Fruit fly (Drosophila melanogaster) whole organism, embryonic: ENCODE measurements around the gene CG31445.

ENCODE experiments used
- Ada2b ChIP-seq: fragments of 200-800 bp; sonication (Bioruptor generic); IDR thresholded peaks from 2 replicates; pipeline ENCODE4 v1.3.6; 2022; ENCODE audit warnings: missing biosample characterization, missing genetic modification characterization
- BtbVII ChIP-seq: fragments of 200-800 bp; sonication (Bioruptor generic); optimal IDR thresholded peaks from 3 replicates; lab custom pipeline; 2017; ENCODE audit warnings: missing biosample characterization, mild to moderate bottlenecking, missing genetic modification characterization
- CG10147 ChIP-seq: fragments of 200-800 bp; sonication (Bioruptor generic); optimal IDR thresholded peaks from 2 replicates; lab custom pipeline; 2019; ENCODE audit warnings: missing biosample characterization, mild to moderate bottlenecking, missing genetic modification characterization, moderate library complexity
- CG10654 ChIP-seq: fragments of 200-800 bp; sonication (Bioruptor generic); optimal IDR thresholded peaks from 2 replicates; lab custom pipeline; 2016; ENCODE audit warnings: missing biosample characterization, missing genetic modification characterization
- CG12659 ChIP-seq: fragments of 200-800 bp; sonication (Bioruptor generic); optimal IDR thresholded peaks from 3 replicates; lab custom pipeline; 2017; ENCODE audit warnings: mild to moderate bottlenecking, missing biosample characterization, missing genetic modification reagents, missing genetic modification characterization
- CG12744 ChIP-seq: fragments of 200-800 bp; sonication (Bioruptor generic); optimal IDR thresholded peaks from 2 replicates; lab custom pipeline; 2016; ENCODE audit warnings: missing biosample characterization, missing genetic modification characterization
- CG12769 ChIP-seq: fragments of 200-800 bp; sonication (Bioruptor generic); optimal IDR thresholded peaks from 2 replicates; lab custom pipeline; 2019; ENCODE audit warnings: missing biosample characterization, mild to moderate bottlenecking, missing genetic modification characterization, moderate library complexity
- CG13287 ChIP-seq: fragments of 200-800 bp; sonication (Bioruptor generic); IDR thresholded peaks from 2 replicates; pipeline ENCODE4 v1.3.6; 2022; ENCODE audit warnings: missing biosample characterization, missing genetic modification characterization; ENCODE audit not compliant: partially characterized antibody
- CG1603 ChIP-seq: fragments of 200-800 bp; sonication (Bioruptor generic); optimal IDR thresholded peaks from 2 replicates; lab custom pipeline; 2019; ENCODE audit warnings: missing biosample characterization, mild to moderate bottlenecking, missing genetic modification characterization, moderate library complexity
- CG30431 ChIP-seq: fragments of 200-800 bp; sonication (Bioruptor generic); optimal IDR thresholded peaks from 2 replicates; lab custom pipeline; 2017; ENCODE audit warnings: missing biosample characterization, missing genetic modification characterization
- CG31365 ChIP-seq: fragments of 200-800 bp; sonication (Bioruptor generic); optimal IDR thresholded peaks from 2 replicates; lab custom pipeline; 2018; ENCODE audit warnings: missing biosample characterization, mild to moderate bottlenecking, missing genetic modification characterization
- CG34224 ChIP-seq: fragments of 200-800 bp; sonication (Bioruptor generic); IDR thresholded peaks from 3 replicates; pipeline ENCODE4 v1.3.6; 2022; ENCODE audit warnings: missing biosample characterization, missing genetic modification characterization; ENCODE audit not compliant: partially characterized antibody
- CG8089 ChIP-seq: fragments of 200-800 bp; sonication (Bioruptor generic); optimal IDR thresholded peaks from 3 replicates; lab custom pipeline; 2016; ENCODE audit warnings: missing biosample characterization, missing genetic modification characterization
- CG8388 ChIP-seq: fragments of 200-800 bp; sonication (Bioruptor generic); optimal IDR thresholded peaks from 2 replicates; lab custom pipeline; 2019; ENCODE audit warnings: missing biosample characterization, mild to moderate bottlenecking, missing genetic modification characterization, moderate library complexity
- CG9727 ChIP-seq: fragments of 200-800 bp; sonication (Bioruptor generic); optimal IDR thresholded peaks from 3 replicates; lab custom pipeline; 2017; ENCODE audit warnings: missing biosample characterization, mild to moderate bottlenecking, missing genetic modification characterization
- CG9876 ChIP-seq: fragments of 200-800 bp; sonication (Bioruptor generic); optimal IDR thresholded peaks from 2 replicates; lab custom pipeline; 2016; ENCODE audit warnings: missing biosample characterization, missing genetic modification characterization
- CHES-1-like ChIP-seq: fragments of 200-800 bp; sonication (Bioruptor generic); optimal IDR thresholded peaks from 2 replicates; lab custom pipeline; 2016; ENCODE audit warnings: missing biosample characterization, missing genetic modification characterization
- CTCF ChIP-seq: fragments of 200-800 bp; sonication (Bioruptor generic); optimal IDR thresholded peaks from 2 replicates; lab custom pipeline; 2017; ENCODE audit warnings: missing biosample characterization, mild to moderate bottlenecking, missing genetic modification characterization, moderate library complexity
- Dek ChIP-seq: fragments of 200-800 bp; sonication (Bioruptor generic); optimal IDR thresholded peaks from 3 replicates; lab custom pipeline; 2019; ENCODE audit warnings: missing biosample characterization, mild to moderate bottlenecking, missing genetic modification characterization, moderate library complexity
- Drgx ChIP-seq: fragments of 200-800 bp; sonication (Bioruptor generic); IDR thresholded peaks from 2 replicates; pipeline ENCODE4 v1.3.6; 2022; ENCODE audit warnings: missing biosample characterization, missing genetic modification characterization
- E2f1 ChIP-seq: fragments of 200-800 bp; sonication (Bioruptor generic); IDR thresholded peaks from 2 replicates; pipeline ENCODE4 v1.3.6; 2022; ENCODE audit warnings: missing biosample characterization, missing genetic modification characterization
- Gsc ChIP-seq: fragments of 200-800 bp; sonication (Bioruptor generic); IDR thresholded peaks from 2 replicates; pipeline ENCODE4 v1.3.6; 2022; ENCODE audit warnings: missing biosample characterization, missing genetic modification characterization
- HHEX ChIP-seq: fragments of 200-800 bp; sonication (Bioruptor generic); optimal IDR thresholded peaks from 3 replicates; lab custom pipeline; 2017; ENCODE audit warnings: missing biosample characterization, mild to moderate bottlenecking, missing genetic modification characterization, missing genetic modification reagents
- Hand ChIP-seq: fragments of 200-800 bp; sonication (Bioruptor generic); optimal IDR thresholded peaks from 2 replicates; lab custom pipeline; 2017; ENCODE audit warnings: mild to moderate bottlenecking, missing biosample characterization, missing genetic modification reagents, missing genetic modification characterization
- Lpt ChIP-seq: fragments of >200 bp; optimal IDR thresholded peaks from 2 replicates; lab custom pipeline; 2018; ENCODE audit warnings: missing biosample characterization, missing genetic modification characterization
- Max ChIP-seq: fragments of 200-800 bp; sonication (Bioruptor generic); optimal IDR thresholded peaks from 2 replicates; lab custom pipeline; 2016; ENCODE audit warnings: missing biosample characterization, mild to moderate bottlenecking, missing genetic modification characterization
- NC2β ChIP-seq: fragments of 200-800 bp; sonication (Bioruptor generic); optimal IDR thresholded peaks from 2 replicates; lab custom pipeline; 2016; ENCODE audit warnings: missing biosample characterization, missing genetic modification characterization
- NfI ChIP-seq: fragments of 200-800 bp; sonication (Bioruptor generic); optimal IDR thresholded peaks from 3 replicates; lab custom pipeline; 2018; ENCODE audit warnings: missing biosample characterization, mild to moderate bottlenecking, missing genetic modification characterization, moderate library complexity
- Pdp1 ChIP-seq, 2 experiments: fragments of 200-800 bp; sonication (Bioruptor generic); optimal IDR thresholded peaks; 3 replicates each; lab custom pipeline; 2016; ENCODE audit warnings: missing biosample characterization in 2 of 2, missing genetic modification characterization in 2 of 2, mild to moderate bottlenecking in 1 of 2, moderate library complexity in 1 of 2
- Poxn ChIP-seq: fragments of 200-800 bp; sonication (Bioruptor generic); IDR thresholded peaks from 2 replicates; pipeline ENCODE4 v1.3.6; 2022; ENCODE audit warnings: missing biosample characterization, missing genetic modification characterization
- Sox102F ChIP-seq: fragments of 200-800 bp; sonication (Bioruptor generic); optimal IDR thresholded peaks from 2 replicates; lab custom pipeline; 2018; ENCODE audit warnings: missing biosample characterization, mild to moderate bottlenecking, missing genetic modification characterization, moderate library complexity
- Spps ChIP-seq: fragments of 200-800 bp; sonication (Bioruptor generic); optimal IDR thresholded peaks from 2 replicates; lab custom pipeline; 2018; ENCODE audit warnings: missing biosample characterization, mild to moderate bottlenecking, missing genetic modification characterization
- Xrp1 ChIP-seq: fragments of 200-800 bp; sonication (Bioruptor generic); IDR thresholded peaks from 2 replicates; pipeline ENCODE4 v1.3.6; 2022; ENCODE audit warnings: missing biosample characterization, missing genetic modification characterization
- al ChIP-seq: fragments of 200-800 bp; sonication (Bioruptor generic); IDR thresholded peaks from 2 replicates; pipeline ENCODE4 v1.3.6; 2022; ENCODE audit warnings: missing biosample characterization, missing genetic modification characterization
- bsh ChIP-seq, 2 experiments: fragments of 200-800 bp; sonication (Bioruptor generic); optimal IDR thresholded peaks; 2 replicates each; lab custom pipeline; 2017 to 2018; ENCODE audit warnings: mild to moderate bottlenecking in 2 of 2, missing biosample characterization in 2 of 2, missing genetic modification characterization in 2 of 2, moderate library complexity in 1 of 2
- corto ChIP-seq: fragments of 200-800 bp; sonication (Bioruptor generic); optimal IDR thresholded peaks from 2 replicates; lab custom pipeline; 2016; ENCODE audit warnings: missing biosample characterization, mild to moderate bottlenecking, missing genetic modification characterization, moderate library complexity
- croc ChIP-seq: fragments of 200-800 bp; sonication (Bioruptor generic); conservative IDR thresholded peaks from 3 replicates; pipeline ENCODE4 v1.3.6; 2022; ENCODE audit warnings: missing biosample characterization, missing genetic modification characterization
- crol ChIP-seq: fragments of 200-800 bp; sonication (Bioruptor generic); IDR thresholded peaks from 2 replicates; pipeline ENCODE4 v1.3.6; 2022; ENCODE audit warnings: missing biosample characterization, missing genetic modification characterization
- dmrt99B ChIP-seq: fragments of 200-800 bp; sonication (Bioruptor generic); optimal IDR thresholded peaks from 2 replicates; lab custom pipeline; 2018; ENCODE audit warnings: missing biosample characterization, mild to moderate bottlenecking, missing genetic modification characterization, moderate library complexity
- grau ChIP-seq: fragments of 200-800 bp; optimal IDR thresholded peaks from 3 replicates; lab custom pipeline; 2019; ENCODE audit warnings: missing biosample characterization, mild to moderate bottlenecking, missing genetic modification characterization, moderate library complexity
- hb ChIP-seq: fragments of 200-800 bp; sonication (Bioruptor generic); IDR thresholded peaks from 3 replicates; pipeline ENCODE4 v1.3.6; 2022; ENCODE audit warnings: missing biosample characterization, missing genetic modification characterization; ENCODE audit not compliant: partially characterized antibody
- lbe ChIP-seq: fragments of 200-800 bp; sonication (Bioruptor generic); optimal IDR thresholded peaks from 2 replicates; lab custom pipeline; 2016; ENCODE audit warnings: missing biosample characterization, mild to moderate bottlenecking, missing genetic modification characterization
- nmo ChIP-seq: fragments of 200-800 bp; sonication (Bioruptor generic); optimal IDR thresholded peaks from 2 replicates; lab custom pipeline; 2018; ENCODE audit warnings: missing biosample characterization, mild to moderate bottlenecking, missing genetic modification characterization, moderate library complexity
- pan ChIP-seq, 4 experiments: fragments of >200 bp in 3 of 4; fragments of 200-800 bp in 1 of 4; sonication (Bioruptor generic) in 1 of 4; optimal IDR thresholded peaks in 3 of 4; IDR thresholded peaks in 1 of 4; 2 replicates each; pipeline versions ENCODE4 v1.3.6 to Lab custom; 2017 to 2022; ENCODE audit warnings: missing biosample characterization in 2 of 4, missing genetic modification characterization in 2 of 4, mixed read lengths in 1 of 4
- prd ChIP-seq, 3 experiments: fragments of >200 bp in 2 of 3; fragments of 200-800 bp in 1 of 3; sonication (Bioruptor generic) in 1 of 3; optimal IDR thresholded peaks in 2 of 3; IDR thresholded peaks in 1 of 3; 2 replicates in 2 of 3; 3 replicates in 1 of 3; pipeline versions ENCODE4 v1.3.6 to Lab custom; 2017 to 2022; ENCODE audit warnings: missing biosample characterization in 1 of 3, missing genetic modification characterization in 1 of 3
- repo ChIP-seq: fragments of 200-800 bp; sonication (Bioruptor generic); optimal IDR thresholded peaks from 2 replicates; lab custom pipeline; 2016; ENCODE audit warnings: missing biosample characterization, missing genetic modification characterization
- ro ChIP-seq: fragments of 200-800 bp; sonication (Bioruptor generic); IDR thresholded peaks from 2 replicates; pipeline ENCODE4 v1.3.6; 2022; ENCODE audit warnings: missing biosample characterization, missing genetic modification characterization
- sens ChIP-seq: fragments of 200-800 bp; sonication (Bioruptor generic); peaks from one replicate; lab custom pipeline; 2016; ENCODE audit warnings: missing biosample characterization, missing genetic modification characterization
- sisA ChIP-seq: fragments of 200-800 bp; sonication (Bioruptor generic); IDR thresholded peaks from 2 replicates; pipeline ENCODE4 v1.3.6; 2022; ENCODE audit warnings: missing biosample characterization, missing genetic modification characterization
- tio ChIP-seq: fragments of 200-800 bp; sonication (Bioruptor generic); optimal IDR thresholded peaks from 2 replicates; lab custom pipeline; 2017; ENCODE audit warnings: missing biosample characterization, missing genetic modification characterization, inconsistent platforms

Gene CG31445

dm6 chr3R:29277748-29278147 is 33.1 kb upstream of the CG31445 start:
- TF ChIP-seq Drgx (0 out of 2 replicates have a peak, but pooled peaks have one; percentile 32), CG9876 (GFP tag; lab: Kevin White, UChicago) (no peak), HHEX (GFP tag; lab: Kevin White, UChicago) (no peak), nmo (GFP tag; lab: Kevin White, UChicago) (no peak), bsh (GFP tag; optimal IDR thresholded peaks at IDR 0.05; lab: Kevin White, UChicago) (peak in 1 of 2 experiments; percentile 36), BtbVII (GFP tag; lab: Kevin White, UChicago) (no peak), CG34224 (GFP tag; lab: Robert Waterston, UW) (no peak), Poxn (GFP tag; lab: Robert Waterston, UW) (no peak), prd (optimal IDR thresholded peaks at IDR 0.05; lab: Kevin White, UChicago) (no peak), prd (GFP tag; IDR thresholded peaks at IDR 0.05; lab: Robert Waterston, UW) (no peak), CG12769 (no peak), lbe (peak; percentile 45), tio (no peak), Lpt (GFP tag; lab: Kevin White, UChicago) (no peak), corto (GFP tag; lab: Kevin White, UChicago) (peak; percentile 13), CTCF (GFP tag; lab: Kevin White, UChicago) (no peak), CG9727 (GFP tag; lab: Kevin White, UChicago) (no peak)
- TF ChIP-seq, all 482 proteins: peak for 4

dm6 chr3R:29277009-29277408 is 32.4 kb upstream of the CG31445 start:
- TF ChIP-seq CG8089 = peak; percentile 35
- TF ChIP-seq NC2β = peak; percentile 10
- peak; percentile 41; the same call in 1 of the 2 replicates for TF ChIP-seq Xrp1 (GFP tag; lab: Robert Waterston, UW)
- TF ChIP-seq CHES-1-like (GFP tag; lab: Kevin White, UChicago) = no peak
- TF ChIP-seq CG8388 (GFP tag; lab: Kevin White, UChicago) = peak; percentile 26
- TF ChIP-seq pan (optimal IDR thresholded peaks at IDR 0.05; lab: Kevin White, UChicago) = no peak
- no peak for TF ChIP-seq pan (GFP tag; optimal IDR thresholded peaks at IDR 0.05 in 1 of 2, IDR thresholded peaks at IDR 0.05 in 1 of 2)
- no peak for TF ChIP-seq CG13287 (GFP tag; lab: Robert Waterston, UW)
- TF ChIP-seq sens (GFP tag; lab: Kevin White, UChicago) = peak; percentile 83
- no peak for TF ChIP-seq al (GFP tag; lab: Robert Waterston, UW)
- TF ChIP-seq sisA = peak; percentile 19; the same call in 1 of the 2 replicates
- TF ChIP-seq CG10147 = no peak
- no peak for TF ChIP-seq Max (GFP tag; lab: Kevin White, UChicago)
- no peak for TF ChIP-seq NfI (GFP tag; lab: Kevin White, UChicago)
- TF ChIP-seq Gsc (GFP tag; lab: Robert Waterston, UW) = no peak
- peak in 1 of 2 experiments; percentile 13 for TF ChIP-seq Pdp1 (GFP tag; optimal IDR thresholded peaks at IDR 0.05; lab: Kevin White, UChicago)
- peak; percentile 34 for TF ChIP-seq CG30431 (GFP tag; lab: Kevin White, UChicago)
- TF ChIP-seq CG12744 (GFP tag; lab: Kevin White, UChicago) = no peak
- no peak for TF ChIP-seq Ada2b (GFP tag; lab: Robert Waterston, UW)
- TF ChIP-seq croc (GFP tag; lab: Robert Waterston, UW) = no peak
- TF ChIP-seq crol (GFP tag; lab: Robert Waterston, UW) = no peak
- no peak for TF ChIP-seq repo (GFP tag; lab: Kevin White, UChicago)
- TF ChIP-seq dmrt99B (tag; lab: Kevin White, UChicago) = no peak
- peak; percentile 72 for TF ChIP-seq CG1603
- no peak for TF ChIP-seq ro (GFP tag; lab: Robert Waterston, UW)
- peak; percentile 19 for TF ChIP-seq grau (tag; lab: Kevin White, UChicago)
- no peak for TF ChIP-seq hb
- peak; percentile 34; the same call in 1 of the 2 replicates for TF ChIP-seq E2f1 (GFP tag; lab: Robert Waterston, UW)
- TF ChIP-seq CG12659 = no peak
- no peak for TF ChIP-seq Hand
- peak; percentile 15 for TF ChIP-seq Sox102F
- TF ChIP-seq CG10654 (GFP tag; lab: Kevin White, UChicago) = no peak
- no peak for TF ChIP-seq CG31365 (tag; lab: Kevin White, UChicago)
- no peak for TF ChIP-seq Dek (tag; lab: Kevin White, UChicago)
- TF ChIP-seq Spps = peak; percentile 7
